Fruit fly (Drosophila melanogaster) whole organism, embryonic: ENCODE data around the gene Zaf1.

Source experiments
- Asciz ChIP-seq: fragments of 200-800 bp; sonication (Bioruptor generic); optimal IDR thresholded peaks from 2 replicates; lab custom pipeline; 2017; ENCODE audit warnings: missing biosample characterization, mild to moderate bottlenecking, missing genetic modification characterization, missing genetic modification reagents
- B-H1 ChIP-seq: fragments of 200-800 bp; sonication (Bioruptor generic); IDR thresholded peaks from 3 replicates; pipeline ENCODE4 v1.3.6; 2022; ENCODE audit warnings: missing biosample characterization, missing genetic modification characterization
- Bgb ChIP-seq: fragments of 200-800 bp; sonication (Bioruptor generic); IDR thresholded peaks from 2 replicates; pipeline ENCODE4 v1.3.6; 2022; ENCODE audit warnings: missing biosample characterization, missing genetic modification characterization; ENCODE audit not compliant: partially characterized antibody
- BtbVII ChIP-seq: fragments of 200-800 bp; sonication (Bioruptor generic); optimal IDR thresholded peaks from 3 replicates; lab custom pipeline; 2017; ENCODE audit warnings: missing biosample characterization, mild to moderate bottlenecking, missing genetic modification characterization
- CG10267 ChIP-seq: fragments of 200-800 bp; sonication (Bioruptor generic); optimal IDR thresholded peaks from 2 replicates; lab custom pipeline; 2018; ENCODE audit warnings: missing biosample characterization, mild to moderate bottlenecking, missing genetic modification characterization, moderate library complexity
- CG10321 ChIP-seq: fragments of 200-800 bp; sonication (Bioruptor generic); IDR thresholded peaks from 2 replicates; pipeline ENCODE4 v1.3.6; 2022; ENCODE audit warnings: missing biosample characterization, missing genetic modification characterization
- CG11398 ChIP-seq: fragments of 200-800 bp; sonication (Bioruptor generic); optimal IDR thresholded peaks from 2 replicates; lab custom pipeline; 2016; ENCODE audit warnings: missing biosample characterization, missing genetic modification characterization
- CG12236 ChIP-seq: fragments of 200-800 bp; sonication (Bioruptor generic); optimal IDR thresholded peaks from 2 replicates; lab custom pipeline; 2016; ENCODE audit warnings: missing biosample characterization, missing genetic modification characterization
- CG12769 ChIP-seq: fragments of 200-800 bp; sonication (Bioruptor generic); optimal IDR thresholded peaks from 2 replicates; lab custom pipeline; 2019; ENCODE audit warnings: missing biosample characterization, mild to moderate bottlenecking, missing genetic modification characterization, moderate library complexity
- CG13894 ChIP-seq: fragments of 200-800 bp; sonication (Bioruptor generic); optimal IDR thresholded peaks from 3 replicates; lab custom pipeline; 2018; ENCODE audit warnings: missing biosample characterization, mild to moderate bottlenecking, missing genetic modification characterization, moderate library complexity
- CG1603 ChIP-seq: fragments of 200-800 bp; sonication (Bioruptor generic); optimal IDR thresholded peaks from 2 replicates; lab custom pipeline; 2019; ENCODE audit warnings: missing biosample characterization, mild to moderate bottlenecking, missing genetic modification characterization, moderate library complexity
- CG17829 ChIP-seq: fragments of 200-800 bp; optimal IDR thresholded peaks from 2 replicates; lab custom pipeline; 2019; ENCODE audit warnings: missing biosample characterization, mild to moderate bottlenecking, missing genetic modification characterization, moderate library complexity
- CG2116 ChIP-seq: fragments of 200-800 bp; sonication (Bioruptor generic); optimal IDR thresholded peaks from 3 replicates; lab custom pipeline; 2018; ENCODE audit warnings: missing biosample characterization, mild to moderate bottlenecking, missing genetic modification characterization
- CG4282 ChIP-seq: fragments of 200-800 bp; sonication (Bioruptor generic); optimal IDR thresholded peaks from 2 replicates; lab custom pipeline; 2016; ENCODE audit warnings: missing biosample characterization, missing genetic modification characterization
- CG4404 ChIP-seq: fragments of 200-800 bp; sonication (Bioruptor generic); IDR thresholded peaks from 2 replicates; pipeline ENCODE4 v1.3.6; 2022; ENCODE audit warnings: missing biosample characterization, missing genetic modification characterization
- CG4707 ChIP-seq: fragments of 200-800 bp; sonication (Bioruptor generic); optimal IDR thresholded peaks from 2 replicates; lab custom pipeline; 2018; ENCODE audit warnings: missing biosample characterization, mild to moderate bottlenecking, missing genetic modification characterization, moderate library complexity
- CG6272 ChIP-seq: fragments of 200-800 bp; sonication (Bioruptor generic); IDR thresholded peaks from 2 replicates; pipeline ENCODE4 v1.3.6; 2022; ENCODE audit warnings: missing biosample characterization, missing genetic modification characterization
- CG6813 ChIP-seq: fragments of 200-800 bp; sonication (Bioruptor generic); optimal IDR thresholded peaks from 2 replicates; lab custom pipeline; 2017; ENCODE audit warnings: missing biosample characterization, missing genetic modification characterization, mild to moderate bottlenecking, moderate library complexity, missing genetic modification reagents
- CG7271 ChIP-seq: fragments of 200-800 bp; sonication (Bioruptor generic); optimal IDR thresholded peaks from 2 replicates; lab custom pipeline; 2018; ENCODE audit warnings: missing biosample characterization, mild to moderate bottlenecking, missing genetic modification characterization, moderate library complexity
- CG7963 ChIP-seq: fragments of 200-800 bp; sonication (Bioruptor generic); IDR thresholded peaks from 3 replicates; pipeline ENCODE4 v1.3.6; 2022; ENCODE audit warnings: missing biosample characterization, missing genetic modification characterization; ENCODE audit not compliant: partially characterized antibody
- CG8359 ChIP-seq: fragments of 200-800 bp; sonication (Bioruptor generic); optimal IDR thresholded peaks from 2 replicates; lab custom pipeline; 2017; ENCODE audit warnings: missing biosample characterization, mild to moderate bottlenecking, missing genetic modification characterization, borderline replicate concordance
- CG8765 ChIP-seq: fragments of 200-800 bp; sonication (Bioruptor generic); IDR thresholded peaks from 2 replicates; pipeline ENCODE4 v1.3.6; 2022; ENCODE audit warnings: missing biosample characterization, missing genetic modification characterization
- CG9609 ChIP-seq: fragments of 200-800 bp; sonication (Bioruptor generic); optimal IDR thresholded peaks from 3 replicates; lab custom pipeline; 2016; ENCODE audit warnings: missing biosample characterization, missing genetic modification characterization
- CG9727 ChIP-seq: fragments of 200-800 bp; sonication (Bioruptor generic); optimal IDR thresholded peaks from 3 replicates; lab custom pipeline; 2017; ENCODE audit warnings: missing biosample characterization, mild to moderate bottlenecking, missing genetic modification characterization
- E2f2 ChIP-seq: fragments of 200-800 bp; sonication (Bioruptor generic); IDR thresholded peaks from 2 replicates; pipeline ENCODE4 v1.3.6; 2022; ENCODE audit warnings: missing biosample characterization, missing genetic modification characterization
- HLH4C ChIP-seq: fragments of 200-800 bp; sonication (Bioruptor generic); IDR thresholded peaks from 3 replicates; pipeline ENCODE4 v1.3.6; 2022; ENCODE audit warnings: missing biosample characterization, missing genetic modification characterization; ENCODE audit not compliant: partially characterized antibody
- Lpt ChIP-seq: fragments of >200 bp; optimal IDR thresholded peaks from 2 replicates; lab custom pipeline; 2018; ENCODE audit warnings: missing biosample characterization, missing genetic modification characterization
- NfI ChIP-seq: fragments of 200-800 bp; sonication (Bioruptor generic); optimal IDR thresholded peaks from 3 replicates; lab custom pipeline; 2018; ENCODE audit warnings: missing biosample characterization, mild to moderate bottlenecking, missing genetic modification characterization, moderate library complexity
- Oli ChIP-seq: fragments of 200-800 bp; sonication (Bioruptor generic); optimal IDR thresholded peaks from 2 replicates; lab custom pipeline; 2018; ENCODE audit warnings: missing biosample characterization, mild to moderate bottlenecking, missing genetic modification characterization, moderate library complexity
- Opbp ChIP-seq: fragments of 200-800 bp; sonication (Bioruptor generic); IDR thresholded peaks from 3 replicates; pipeline ENCODE4 v1.3.6; 2022; ENCODE audit warnings: missing biosample characterization, missing genetic modification characterization; ENCODE audit not compliant: partially characterized antibody
- Vsx1 ChIP-seq: fragments of 200-800 bp; sonication (Bioruptor generic); optimal IDR thresholded peaks from 2 replicates; lab custom pipeline; 2017; ENCODE audit warnings: missing biosample characterization, mild to moderate bottlenecking, missing genetic modification characterization, missing genetic modification reagents
- Xrp1 ChIP-seq: fragments of 200-800 bp; sonication (Bioruptor generic); IDR thresholded peaks from 2 replicates; pipeline ENCODE4 v1.3.6; 2022; ENCODE audit warnings: missing biosample characterization, missing genetic modification characterization
- abd-A ChIP-seq: fragments of 200-800 bp; sonication (Bioruptor generic); optimal IDR thresholded peaks from 3 replicates; lab custom pipeline; 2019; ENCODE audit warnings: missing biosample characterization, mild to moderate bottlenecking, missing genetic modification characterization, moderate library complexity
- ase ChIP-seq: fragments of 200-800 bp; sonication (Bioruptor generic); IDR thresholded peaks from 3 replicates; pipeline ENCODE4 v1.3.6; 2022; ENCODE audit warnings: missing biosample characterization, missing genetic modification characterization
- bcd ChIP-seq: fragments of 200-800 bp; sonication (Bioruptor generic); optimal IDR thresholded peaks from 2 replicates; lab custom pipeline; 2017; ENCODE audit warnings: missing biosample characterization, mild to moderate bottlenecking, missing genetic modification characterization
- ftz-f1 ChIP-seq: fragments of 200-800 bp; sonication (Bioruptor generic); optimal IDR thresholded peaks from 2 replicates; lab custom pipeline; 2016; ENCODE audit warnings: missing biosample characterization, missing genetic modification characterization
- nerfin-2 ChIP-seq: fragments of 200-800 bp; sonication (Bioruptor generic); IDR thresholded peaks from 2 replicates; pipeline ENCODE4 v1.3.6; 2022; ENCODE audit warnings: missing biosample characterization, missing genetic modification characterization; ENCODE audit not compliant: partially characterized antibody
- pnt ChIP-seq: fragments of 200-800 bp; sonication (Bioruptor generic); optimal IDR thresholded peaks from 3 replicates; lab custom pipeline; 2016; ENCODE audit warnings: missing biosample characterization, missing genetic modification characterization
- pzg ChIP-seq: fragments of 200-800 bp; sonication (Bioruptor generic); optimal IDR thresholded peaks from 3 replicates; lab custom pipeline; 2018; ENCODE audit warnings: missing biosample characterization, mild to moderate bottlenecking, missing genetic modification characterization, moderate library complexity
- scrt ChIP-seq: fragments of 200-800 bp; sonication (Bioruptor generic); optimal IDR thresholded peaks from 2 replicates; lab custom pipeline; 2018; ENCODE audit warnings: missing biosample characterization, mild to moderate bottlenecking, missing genetic modification characterization, moderate library complexity
- sim ChIP-seq: fragments of 200-800 bp; sonication (Bioruptor generic); IDR thresholded peaks from 2 replicates; pipeline ENCODE4 v1.3.6; 2022; ENCODE audit warnings: missing biosample characterization, missing genetic modification characterization
- sima ChIP-seq: fragments of 200-800 bp; sonication (Bioruptor generic); optimal IDR thresholded peaks from 2 replicates; lab custom pipeline; 2016; ENCODE audit warnings: missing biosample characterization, missing genetic modification characterization
- slou ChIP-seq: fragments of 200-800 bp; sonication (Bioruptor generic); optimal IDR thresholded peaks from 3 replicates; lab custom pipeline; 2016; ENCODE audit warnings: missing biosample characterization, missing genetic modification characterization
- sna ChIP-seq: fragments of 200-800 bp; sonication (Bioruptor generic); IDR thresholded peaks from 2 replicates; pipeline ENCODE4 v1.3.6; 2022; ENCODE audit warnings: missing biosample characterization, missing genetic modification characterization; ENCODE audit not compliant: partially characterized antibody
- stc ChIP-seq: fragments of 200-800 bp; sonication (Bioruptor generic); IDR thresholded peaks from 2 replicates; pipeline ENCODE4 v1.3.6; 2022; ENCODE audit warnings: missing biosample characterization, missing genetic modification characterization
- unpg ChIP-seq: fragments of 200-800 bp; sonication (Bioruptor generic); optimal IDR thresholded peaks from 3 replicates; lab custom pipeline; 2018; ENCODE audit warnings: missing biosample characterization, mild to moderate bottlenecking, missing genetic modification characterization, moderate library complexity
- vfl ChIP-seq: fragments of 200-800 bp; sonication (Bioruptor generic); optimal IDR thresholded peaks from 2 replicates; lab custom pipeline; 2016; ENCODE audit warnings: missing biosample characterization, missing genetic modification characterization
- wdn ChIP-seq: fragments of 200-800 bp; sonication (Bioruptor generic); IDR thresholded peaks from 2 replicates; pipeline ENCODE4 v1.3.6; 2022; ENCODE audit warnings: missing biosample characterization, missing genetic modification characterization
- yki ChIP-seq: fragments of >200 bp; optimal IDR thresholded peaks from 3 replicates; lab custom pipeline; 2018
- zfh2 ChIP-seq: fragments of 200-800 bp; sonication (Bioruptor generic); optimal IDR thresholded peaks from 2 replicates; lab custom pipeline; 2016; ENCODE audit warnings: missing biosample characterization, missing genetic modification characterization

Zaf1 gene

dm6 chr3R:11656614-11657216 lies 31.3 kb upstream of the Zaf1 start (continued):
- TF ChIP-seq yki (lab: Kevin White, UChicago) (no peak), CG2116 (GFP tag; lab: Kevin White, UChicago) (peak; percentile 77), CG1603 (tag; lab: Kevin White, UChicago) (peak; percentile 95), nerfin-2 (GFP tag; lab: Robert Waterston, UW) (no peak), CG8765 (GFP tag; lab: Robert Waterston, UW) (peak; percentile 87), CG13894 (tag; lab: Kevin White, UChicago) (peak; percentile 88), CG10267 (tag; lab: Kevin White, UChicago) (peak; percentile 91), unpg (peak; percentile 97), BtbVII (GFP tag; lab: Kevin White, UChicago) (peak; percentile 95), ftz-f1 (GFP tag; lab: Kevin White, UChicago) (peak; percentile 53), wdn (peak; percentile 97), Lpt (no peak), CG9609 (GFP tag; lab: Kevin White, UChicago) (peak; percentile 91), CG6813 (GFP tag; lab: Kevin White, UChicago) (peak; percentile 95), Oli (tag; lab: Kevin White, UChicago) (peak; percentile 96), B-H1 (GFP tag; lab: Robert Waterston, UW) (peak; percentile 94), Vsx1 (GFP tag; lab: Kevin White, UChicago) (peak; percentile 90), sna (GFP tag; lab: Robert Waterston, UW) (no peak), Opbp (GFP tag; lab: Robert Waterston, UW) (no peak), pnt (GFP tag; lab: Kevin White, UChicago) (peak; percentile 95), sima (GFP tag; lab: Kevin White, UChicago) (peak; percentile 74), slou (peak; percentile 93), E2f2 (GFP tag; lab: Robert Waterston, UW) (peak; percentile 83), zfh2 (GFP tag; lab: Kevin White, UChicago) (peak; percentile 95), CG7963 (GFP tag; lab: Robert Waterston, UW) (no peak), CG17829 (peak; percentile 96), NfI (GFP tag; lab: Kevin White, UChicago) (peak; percentile 97), CG4404 (GFP tag; lab: Robert Waterston, UW) (peak; percentile 86), Asciz (GFP tag; lab: Kevin White, UChicago) (peak; percentile 93), CG10321 (peak; percentile 82), Bgb (no peak), CG4282 (peak; percentile 87), CG12769 (tag; lab: Kevin White, UChicago) (peak; percentile 96), CG11398 (peak; percentile 83), CG9727 (GFP tag; lab: Kevin White, UChicago) (peak; percentile 94), stc (GFP tag; lab: Robert Waterston, UW) (peak; percentile 96), CG8359 (peak; percentile 83), sim (GFP tag; lab: Robert Waterston, UW) (peak; percentile 90), abd-A (peak; percentile 29), CG4707 (GFP tag; lab: Kevin White, UChicago) (peak; percentile 93), CG12236 (peak; percentile 90), CG7271 (tag; lab: Kevin White, UChicago) (peak; percentile 69), vfl (peak; percentile 96), bcd (GFP tag; lab: Kevin White, UChicago) (peak; percentile 96), Xrp1 (GFP tag; lab: Robert Waterston, UW) (peak; percentile 97), ase (GFP tag; lab: Robert Waterston, UW) (peak; percentile 95), HLH4C (GFP tag; lab: Robert Waterston, UW) (no peak), pzg (peak; percentile 22), CG6272 (GFP tag; lab: Robert Waterston, UW) (peak; percentile 95), scrt (GFP tag; lab: Kevin White, UChicago) (peak; percentile 93)
